Worm (Caenorhabditis elegans) whole organism, mixed stage, embryonic: ENCODE data around the gene egl-2.

Source experiments
- M03D4.4 ChIP-seq: sonication (generic microtip); optimal IDR thresholded peaks from 2 replicates; lab custom pipeline; 2017; ENCODE audit warnings: mild to moderate bottlenecking, missing genetic modification characterization, missing compliant biosample characterization
- bed-3 ChIP-seq: fragments of 200-800 bp; sonication (Bioruptor generic); optimal IDR thresholded peaks from 3 replicates; lab custom pipeline; 2018; ENCODE audit warnings: mild to moderate bottlenecking, missing genetic modification characterization, moderate library complexity, missing compliant biosample characterization
- unc-39 ChIP-seq: fragments of 150-350 bp; optimal IDR thresholded peaks from 2 replicates; lab custom pipeline; 2014; ENCODE audit warnings: missing biosample characterization, missing genetic modification characterization

ce11 chrV:1305846-1306245, 6.7 kb upstream of the egl-2 start:
- TF ChIP-seq M03D4.4 (no peak), unc-39 (tag; lab: Kevin White, UChicago) (no peak), bed-3 (GFP tag; lab: Kevin White, UChicago) (no peak)
